Fruit fly (Drosophila melanogaster) whole organism, embryonic: ENCODE results near the gene aqz.

Experiments used
- CG10366 ChIP-seq: fragments of 200-800 bp; sonication (Bioruptor generic); IDR thresholded peaks from 2 replicates; pipeline ENCODE4 v1.3.6; 2022; ENCODE audit warnings: missing biosample characterization, missing genetic modification characterization
- CG10654 ChIP-seq: fragments of 200-800 bp; sonication (Bioruptor generic); optimal IDR thresholded peaks from 2 replicates; lab custom pipeline; 2016; ENCODE audit warnings: missing biosample characterization, missing genetic modification characterization
- CG10959 ChIP-seq: fragments of 200-800 bp; sonication (Bioruptor generic); IDR thresholded peaks from 2 replicates; pipeline ENCODE4 v1.3.6; 2022; ENCODE audit warnings: missing biosample characterization, missing genetic modification characterization
- CG11398 ChIP-seq: fragments of 200-800 bp; sonication (Bioruptor generic); optimal IDR thresholded peaks from 2 replicates; lab custom pipeline; 2016; ENCODE audit warnings: missing biosample characterization, missing genetic modification characterization
- CG11560 ChIP-seq: fragments of 200-800 bp; sonication (Bioruptor generic); IDR thresholded peaks from 3 replicates; pipeline ENCODE4 v1.3.6; 2022; ENCODE audit warnings: missing biosample characterization, missing genetic modification characterization
- CG11695 ChIP-seq: fragments of 200-800 bp; sonication (Bioruptor generic); IDR thresholded peaks from 3 replicates; pipeline ENCODE4 v1.3.6; 2022; ENCODE audit warnings: missing biosample characterization, missing genetic modification characterization
- CG12071 ChIP-seq: fragments of 200-800 bp; sonication (Bioruptor generic); optimal IDR thresholded peaks from 3 replicates; lab custom pipeline; 2018; ENCODE audit warnings: missing biosample characterization, mild to moderate bottlenecking, missing genetic modification characterization
- CG12769 ChIP-seq: fragments of 200-800 bp; sonication (Bioruptor generic); optimal IDR thresholded peaks from 2 replicates; lab custom pipeline; 2019; ENCODE audit warnings: missing biosample characterization, mild to moderate bottlenecking, missing genetic modification characterization, moderate library complexity
- CG14014 ChIP-seq: fragments of 200-800 bp; sonication (Bioruptor generic); IDR thresholded peaks from 2 replicates; pipeline ENCODE4 v1.3.6; 2022; ENCODE audit warnings: missing biosample characterization, missing genetic modification characterization
- CG14441 ChIP-seq: fragments of 200-800 bp; sonication (Bioruptor generic); IDR thresholded peaks from 2 replicates; pipeline ENCODE4 v1.3.6; 2022; ENCODE audit warnings: missing biosample characterization, missing genetic modification characterization
- CG16779 ChIP-seq: fragments of 200-800 bp; sonication (Bioruptor generic); IDR thresholded peaks from 2 replicates; pipeline ENCODE4 v1.3.6; 2022; ENCODE audit warnings: missing biosample characterization, missing genetic modification characterization
- CG17328 ChIP-seq: fragments of 200-800 bp; sonication (Bioruptor generic); IDR thresholded peaks from 2 replicates; pipeline ENCODE4 v1.3.6; 2022; ENCODE audit warnings: missing biosample characterization, missing genetic modification characterization
- CG1832 ChIP-seq: fragments of 200-800 bp; sonication (Bioruptor generic); optimal IDR thresholded peaks from 2 replicates; lab custom pipeline; 2017; ENCODE audit warnings: missing biosample characterization, mild to moderate bottlenecking, missing genetic modification characterization, inconsistent platforms
- CG18764 ChIP-seq: fragments of 200-800 bp; sonication (Bioruptor generic); optimal IDR thresholded peaks from 3 replicates; lab custom pipeline; 2016; ENCODE audit warnings: missing biosample characterization, missing genetic modification characterization
- CG2202 ChIP-seq: fragments of 200-800 bp; sonication (Bioruptor generic); optimal IDR thresholded peaks from 2 replicates; lab custom pipeline; 2018; ENCODE audit warnings: missing biosample characterization, mild to moderate bottlenecking, missing genetic modification characterization
- CG32772 ChIP-seq: fragments of 200-800 bp; sonication (Bioruptor generic); IDR thresholded peaks from 2 replicates; pipeline ENCODE4 v1.3.6; 2022; ENCODE audit warnings: missing biosample characterization, missing genetic modification characterization
- CG33557 ChIP-seq: fragments of 200-800 bp; sonication (Bioruptor generic); optimal IDR thresholded peaks from 2 replicates; lab custom pipeline; 2019; ENCODE audit warnings: missing biosample characterization, mild to moderate bottlenecking, missing genetic modification characterization, moderate library complexity
- CG43689 ChIP-seq: fragments of 200-800 bp; sonication (Bioruptor generic); IDR thresholded peaks from 2 replicates; pipeline ENCODE4 v1.3.6; 2022; ENCODE audit warnings: missing biosample characterization, missing genetic modification characterization
- CG6272 ChIP-seq: fragments of 200-800 bp; sonication (Bioruptor generic); IDR thresholded peaks from 2 replicates; pipeline ENCODE4 v1.3.6; 2022; ENCODE audit warnings: missing biosample characterization, missing genetic modification characterization
- CG8290 ChIP-seq, 3 experiments: fragments of 200-800 bp; sonication (Bioruptor generic); optimal IDR thresholded peaks; 2 replicates each; lab custom pipeline; 2016 to 2019; ENCODE audit warnings: missing biosample characterization in 3 of 3, missing genetic modification characterization in 3 of 3, mild to moderate bottlenecking in 2 of 3, moderate library complexity in 1 of 3
- Chrac-16 ChIP-seq: fragments of 200-800 bp; sonication (Bioruptor generic); optimal IDR thresholded peaks from 3 replicates; lab custom pipeline; 2016; ENCODE audit warnings: missing biosample characterization, missing genetic modification characterization
- Dfd ChIP-seq, 2 experiments: fragments of >200 bp; optimal IDR thresholded peaks; 2 replicates each; lab custom pipeline; 2017; ENCODE audit warnings: missing biosample characterization in 2 of 2, missing genetic modification characterization in 2 of 2
- Fer1 ChIP-seq: fragments of 200-800 bp; sonication (Bioruptor generic); optimal IDR thresholded peaks from 2 replicates; lab custom pipeline; 2017; ENCODE audit warnings: missing biosample characterization, mild to moderate bottlenecking, missing genetic modification characterization
- H2.0 ChIP-seq: fragments of 200-800 bp; sonication (Bioruptor generic); IDR thresholded peaks from 2 replicates; pipeline ENCODE4 v1.3.6; 2022; ENCODE audit warnings: missing biosample characterization, missing genetic modification characterization
- Hr78 ChIP-seq, 2 experiments: fragments of 200-800 bp in 1 of 2; fragments of >200 bp in 1 of 2; sonication (Bioruptor generic) in 1 of 2; optimal IDR thresholded peaks; 2 replicates each; lab custom pipeline; 2017 to 2019; ENCODE audit warnings: missing biosample characterization in 2 of 2, missing genetic modification characterization in 2 of 2, mild to moderate bottlenecking in 1 of 2, moderate library complexity in 1 of 2
- Jarid2 ChIP-seq: fragments of 200-800 bp; sonication (Bioruptor generic); optimal IDR thresholded peaks from 3 replicates; lab custom pipeline; 2017; ENCODE audit warnings: mild to moderate bottlenecking, missing biosample characterization, missing genetic modification reagents, missing genetic modification characterization
- Kr ChIP-seq: fragments of 200-800 bp; sonication (Bioruptor generic); optimal IDR thresholded peaks from 2 replicates; lab custom pipeline; 2017; ENCODE audit warnings: missing biosample characterization, mild to moderate bottlenecking, missing genetic modification characterization
- MBD-R2 ChIP-seq: fragments of 200-800 bp; sonication (Bioruptor generic); IDR thresholded peaks from 2 replicates; pipeline ENCODE4 v1.3.6; 2022; ENCODE audit warnings: missing biosample characterization, missing genetic modification characterization
- Mrtf ChIP-seq: fragments of 200-800 bp; sonication (Bioruptor generic); IDR thresholded peaks from 3 replicates; pipeline ENCODE4 v1.3.6; 2022; ENCODE audit warnings: missing biosample characterization, missing genetic modification characterization
- NFAT ChIP-seq: fragments of 200-800 bp; sonication (Bioruptor generic); IDR thresholded peaks from 2 replicates; pipeline ENCODE4 v1.3.6; 2022; ENCODE audit warnings: missing biosample characterization, missing genetic modification characterization
- PHDP ChIP-seq: fragments of 200-800 bp; sonication (Bioruptor generic); optimal IDR thresholded peaks from 3 replicates; lab custom pipeline; 2018; ENCODE audit warnings: missing biosample characterization, mild to moderate bottlenecking, missing genetic modification characterization, moderate library complexity
- Spps ChIP-seq: fragments of 200-800 bp; sonication (Bioruptor generic); optimal IDR thresholded peaks from 2 replicates; lab custom pipeline; 2018; ENCODE audit warnings: missing biosample characterization, mild to moderate bottlenecking, missing genetic modification characterization
- ab ChIP-seq: fragments of 200-800 bp; sonication (Bioruptor generic); optimal IDR thresholded peaks from 2 replicates; lab custom pipeline; 2016; ENCODE audit warnings: missing biosample characterization, missing genetic modification characterization
- bowl ChIP-seq: fragments of 200-800 bp; sonication (Bioruptor generic); IDR thresholded peaks from 2 replicates; pipeline ENCODE4 v1.3.6; 2022; ENCODE audit warnings: missing biosample characterization, missing genetic modification characterization
- cg ChIP-seq: fragments of 200-800 bp; sonication (Bioruptor generic); optimal IDR thresholded peaks from 3 replicates; lab custom pipeline; 2019; ENCODE audit warnings: missing biosample characterization, mild to moderate bottlenecking, missing genetic modification characterization, moderate library complexity
- danr ChIP-seq: fragments of 200-800 bp; sonication (Bioruptor generic); IDR thresholded peaks from 2 replicates; pipeline ENCODE4 v1.3.6; 2022; ENCODE audit warnings: missing biosample characterization, missing genetic modification characterization
- dmrt11E ChIP-seq: fragments of 200-800 bp; sonication (Bioruptor generic); optimal IDR thresholded peaks from 3 replicates; lab custom pipeline; 2018; ENCODE audit warnings: missing biosample characterization, mild to moderate bottlenecking, missing genetic modification characterization, moderate library complexity
- dmrt99B ChIP-seq: fragments of 200-800 bp; sonication (Bioruptor generic); optimal IDR thresholded peaks from 2 replicates; lab custom pipeline; 2018; ENCODE audit warnings: missing biosample characterization, mild to moderate bottlenecking, missing genetic modification characterization, moderate library complexity
- dysf ChIP-seq: fragments of 200-800 bp; sonication (Bioruptor generic); IDR thresholded peaks from 3 replicates; pipeline ENCODE4 v1.3.6; 2022; ENCODE audit warnings: missing biosample characterization, missing genetic modification characterization
- fd3F ChIP-seq: fragments of 200-800 bp; sonication (Bioruptor generic); optimal IDR thresholded peaks from 2 replicates; lab custom pipeline; 2018; ENCODE audit warnings: missing biosample characterization, mild to moderate bottlenecking, missing genetic modification characterization, moderate library complexity
- insv ChIP-seq, 2 experiments: fragments of 200-800 bp; sonication (Bioruptor generic); optimal IDR thresholded peaks; 3 replicates each; lab custom pipeline; 2016 to 2018; ENCODE audit warnings: missing biosample characterization in 2 of 2, missing genetic modification characterization in 2 of 2
- inv ChIP-seq: fragments of 200-800 bp; sonication (Bioruptor generic); IDR thresholded peaks from 2 replicates; pipeline ENCODE4 v1.3.6; 2022; ENCODE audit warnings: missing biosample characterization, missing genetic modification characterization; ENCODE audit not compliant: partially characterized antibody
- jigr1 ChIP-seq: fragments of 200-800 bp; sonication (Bioruptor generic); IDR thresholded peaks from 3 replicates; pipeline ENCODE4 v1.3.6; 2022; ENCODE audit warnings: missing biosample characterization, missing genetic modification characterization
- nau ChIP-seq: fragments of 200-800 bp; sonication (Bioruptor generic); optimal IDR thresholded peaks from 3 replicates; lab custom pipeline; 2017; ENCODE audit warnings: missing biosample characterization, mild to moderate bottlenecking, missing genetic modification characterization, missing genetic modification reagents
- peb ChIP-seq: fragments of 200-800 bp; sonication (Bioruptor generic); IDR thresholded peaks from 2 replicates; pipeline ENCODE4 v1.3.6; 2022; ENCODE audit warnings: missing biosample characterization, missing genetic modification characterization
- scrt ChIP-seq: fragments of 200-800 bp; sonication (Bioruptor generic); optimal IDR thresholded peaks from 2 replicates; lab custom pipeline; 2018; ENCODE audit warnings: missing biosample characterization, mild to moderate bottlenecking, missing genetic modification characterization, moderate library complexity
- sim ChIP-seq: fragments of 200-800 bp; sonication (Bioruptor generic); IDR thresholded peaks from 2 replicates; pipeline ENCODE4 v1.3.6; 2022; ENCODE audit warnings: missing biosample characterization, missing genetic modification characterization
- sr ChIP-seq: fragments of 200-800 bp; sonication (Bioruptor generic); IDR thresholded peaks from 3 replicates; pipeline ENCODE4 v1.3.6; 2022; ENCODE audit warnings: missing biosample characterization, missing genetic modification characterization
- vvl ChIP-seq: fragments of 200-800 bp; sonication (Bioruptor generic); IDR thresholded peaks from 2 replicates; pipeline ENCODE4 v1.3.6; 2022; ENCODE audit warnings: missing biosample characterization, missing genetic modification characterization
- wor ChIP-seq: fragments of 200-800 bp; sonication (Bioruptor generic); IDR thresholded peaks from 2 replicates; pipeline ENCODE4 v1.3.6; 2022; ENCODE audit warnings: missing biosample characterization, missing genetic modification characterization

aqz gene

dm6 chr3R:8811323-8811936, 9.1 kb downstream of the aqz start (continued):
- TF ChIP-seq dmrt99B (tag; lab: Kevin White, UChicago) (peak; percentile 100), CG14014 (GFP tag; lab: Robert Waterston, UW) (peak; percentile 99), NFAT (GFP tag; lab: Robert Waterston, UW) (peak; percentile 99), Fer1 (GFP tag; lab: Kevin White, UChicago) (peak; percentile 99), vvl (GFP tag; lab: Robert Waterston, UW) (peak; percentile 99), CG10366 (GFP tag; lab: Robert Waterston, UW) (peak; percentile 99), CG2202 (tag; lab: Kevin White, UChicago) (peak; percentile 94), danr (GFP tag; lab: Robert Waterston, UW) (peak; percentile 98), CG10654 (peak; percentile 98), Chrac-16 (peak; percentile 99), CG18764 (GFP tag; lab: Kevin White, UChicago) (peak; percentile 97), wor (peak; percentile 96), inv (GFP tag; lab: Robert Waterston, UW) (no peak), peb (peak; percentile 96), CG11695 (GFP tag; lab: Robert Waterston, UW) (peak; percentile 99), scrt (GFP tag; lab: Kevin White, UChicago) (peak; percentile 98), CG8290 (GFP tag; optimal IDR thresholded peaks at IDR 0.05; lab: Kevin White, UChicago) (peak; percentile 94), CG8290 (tag; optimal IDR thresholded peaks at IDR 0.05; lab: Kevin White, UChicago) (peak; percentile 78 to 100), CG33557 (GFP tag; lab: Kevin White, UChicago) (peak; percentile 92), CG17328 (GFP tag; lab: Robert Waterston, UW) (peak; percentile 98), Kr (GFP tag; lab: Kevin White, UChicago) (peak; percentile 31), CG16779 (peak; percentile 98), CG11398 (GFP tag; lab: Kevin White, UChicago) (peak; percentile 97), sr (GFP tag; lab: Robert Waterston, UW) (peak; percentile 94), CG11560 (tag; lab: Robert Waterston, UW) (peak; percentile 93), CG10959 (peak; percentile 96), Mrtf (peak; percentile 99; the same call in 2 of the 3 replicates), nau (GFP tag; lab: Kevin White, UChicago) (peak; percentile 99), Spps (tag; lab: Kevin White, UChicago) (peak; percentile 93), fd3F (peak; percentile 99), CG14441 (peak; percentile 99), dmrt11E (tag; lab: Kevin White, UChicago) (peak; percentile 96), CG6272 (peak; percentile 96), CG32772 (peak; percentile 98), Hr78 (GFP tag; optimal IDR thresholded peaks at IDR 0.05; lab: Kevin White, UChicago) (peak in 1 of 2 experiments; percentile 85), Dfd (GFP tag; optimal IDR thresholded peaks at IDR 0.05; lab: Kevin White, UChicago) (no peak), CG1832 (GFP tag; lab: Kevin White, UChicago) (no peak), CG12071 (peak; percentile 99), jigr1 (GFP tag; lab: Robert Waterston, UW) (peak; percentile 97), CG12769 (tag; lab: Kevin White, UChicago) (peak; percentile 100), H2.0 (GFP tag; lab: Robert Waterston, UW) (peak; percentile 99), cg (GFP tag; lab: Kevin White, UChicago) (peak; percentile 84), MBD-R2 (GFP tag; lab: Robert Waterston, UW) (peak; percentile 99), sim (GFP tag; lab: Robert Waterston, UW) (peak; percentile 96), CG43689 (GFP tag; lab: Robert Waterston, UW) (peak; percentile 97), PHDP (tag; lab: Kevin White, UChicago) (peak; percentile 99), dysf (peak; percentile 99), bowl (GFP tag; lab: Robert Waterston, UW) (peak; percentile 97), insv (GFP tag; optimal IDR thresholded peaks at IDR 0.05; lab: Kevin White, UChicago) (peak; percentile 69 to 77), Jarid2 (peak; percentile 92), ab (GFP tag; lab: Kevin White, UChicago) (peak; percentile 97)
